Fruit fly (Drosophila melanogaster) whole organism, embryonic: ENCODE measurements around the gene Fum1.

Experiments used
- ATbp ChIP-seq: fragments of 200-800 bp; sonication (Bioruptor generic); optimal IDR thresholded peaks from 2 replicates; lab custom pipeline; 2017; ENCODE audit warnings: missing biosample characterization, mild to moderate bottlenecking, missing genetic modification characterization, missing genetic modification reagents
- Adf1 ChIP-seq: fragments of 200-800 bp; sonication (Bioruptor generic); IDR thresholded peaks from 2 replicates; pipeline ENCODE4 v1.3.6; 2022; ENCODE audit warnings: missing biosample characterization, missing genetic modification characterization
- C15 ChIP-seq: fragments of 200-800 bp; sonication (Bioruptor generic); IDR thresholded peaks from 3 replicates; pipeline ENCODE4 v1.3.6; 2022; ENCODE audit warnings: missing biosample characterization, missing genetic modification characterization
- CG10959 ChIP-seq: fragments of 200-800 bp; sonication (Bioruptor generic); IDR thresholded peaks from 2 replicates; pipeline ENCODE4 v1.3.6; 2022; ENCODE audit warnings: missing biosample characterization, missing genetic modification characterization
- CG11696 ChIP-seq: fragments of 200-800 bp; sonication (Bioruptor generic); IDR thresholded peaks from 2 replicates; pipeline ENCODE4 v1.3.6; 2022; ENCODE audit warnings: missing biosample characterization, missing genetic modification characterization
- CG12155 ChIP-seq: fragments of 200-800 bp; sonication (Bioruptor generic); optimal IDR thresholded peaks from 3 replicates; lab custom pipeline; 2016; ENCODE audit warnings: missing biosample characterization, missing genetic modification characterization
- CG13287 ChIP-seq: fragments of 200-800 bp; sonication (Bioruptor generic); IDR thresholded peaks from 2 replicates; pipeline ENCODE4 v1.3.6; 2022; ENCODE audit warnings: missing biosample characterization, missing genetic modification characterization; ENCODE audit not compliant: partially characterized antibody
- CG13624 ChIP-seq: fragments of 200-800 bp; sonication (Bioruptor generic); optimal IDR thresholded peaks from 2 replicates; lab custom pipeline; 2016; ENCODE audit warnings: missing biosample characterization, missing genetic modification characterization
- CG14441 ChIP-seq: fragments of 200-800 bp; sonication (Bioruptor generic); IDR thresholded peaks from 2 replicates; pipeline ENCODE4 v1.3.6; 2022; ENCODE audit warnings: missing biosample characterization, missing genetic modification characterization
- CG15011 ChIP-seq: fragments of 200-800 bp; sonication (Bioruptor generic); optimal IDR thresholded peaks from 3 replicates; lab custom pipeline; 2018; ENCODE audit warnings: missing biosample characterization, mild to moderate bottlenecking, missing genetic modification characterization
- CG15479 ChIP-seq: fragments of 200-800 bp; sonication (Bioruptor generic); optimal IDR thresholded peaks from 3 replicates; lab custom pipeline; 2019; ENCODE audit warnings: missing biosample characterization, mild to moderate bottlenecking, missing genetic modification characterization, moderate library complexity
- CG16779 ChIP-seq: fragments of 200-800 bp; sonication (Bioruptor generic); IDR thresholded peaks from 2 replicates; pipeline ENCODE4 v1.3.6; 2022; ENCODE audit warnings: missing biosample characterization, missing genetic modification characterization
- CG30403 ChIP-seq: fragments of 200-800 bp; sonication (Bioruptor generic); optimal IDR thresholded peaks from 3 replicates; lab custom pipeline; 2016; ENCODE audit warnings: missing biosample characterization, missing genetic modification characterization
- CG3281 ChIP-seq: fragments of 200-800 bp; sonication (Bioruptor generic); optimal IDR thresholded peaks from 3 replicates; lab custom pipeline; 2017; ENCODE audit warnings: missing biosample characterization, mild to moderate bottlenecking, missing genetic modification characterization
- CG4404 ChIP-seq: fragments of 200-800 bp; sonication (Bioruptor generic); IDR thresholded peaks from 2 replicates; pipeline ENCODE4 v1.3.6; 2022; ENCODE audit warnings: missing biosample characterization, missing genetic modification characterization
- CG6765 ChIP-seq: fragments of 200-800 bp; sonication (Bioruptor generic); optimal IDR thresholded peaks from 3 replicates; lab custom pipeline; 2017; ENCODE audit warnings: missing biosample characterization, mild to moderate bottlenecking, missing genetic modification characterization
- CG7357 ChIP-seq: fragments of 200-800 bp; sonication (Bioruptor generic); IDR thresholded peaks from 3 replicates; pipeline ENCODE4 v1.3.6; 2022; ENCODE audit warnings: missing biosample characterization, missing genetic modification characterization
- CG7963 ChIP-seq: fragments of 200-800 bp; sonication (Bioruptor generic); IDR thresholded peaks from 3 replicates; pipeline ENCODE4 v1.3.6; 2022; ENCODE audit warnings: missing biosample characterization, missing genetic modification characterization; ENCODE audit not compliant: partially characterized antibody
- CG7987 ChIP-seq: fragments of 200-800 bp; sonication (Bioruptor generic); optimal IDR thresholded peaks from 2 replicates; lab custom pipeline; 2018; ENCODE audit warnings: missing biosample characterization, mild to moderate bottlenecking, missing genetic modification characterization, moderate library complexity
- CG8944 ChIP-seq: fragments of 200-800 bp; sonication (Bioruptor generic); optimal IDR thresholded peaks from 3 replicates; lab custom pipeline; 2016; ENCODE audit warnings: missing biosample characterization, missing genetic modification characterization
- CG9609 ChIP-seq: fragments of 200-800 bp; sonication (Bioruptor generic); optimal IDR thresholded peaks from 3 replicates; lab custom pipeline; 2016; ENCODE audit warnings: missing biosample characterization, missing genetic modification characterization
- CTCF ChIP-seq: fragments of 200-800 bp; sonication (Bioruptor generic); optimal IDR thresholded peaks from 2 replicates; lab custom pipeline; 2017; ENCODE audit warnings: missing biosample characterization, mild to moderate bottlenecking, missing genetic modification characterization, moderate library complexity
- D ChIP-seq, 2 experiments: fragments of 200-800 bp in 1 of 2; fragments of >200 bp in 1 of 2; sonication (Bioruptor generic) in 1 of 2; optimal IDR thresholded peaks; 2 replicates in 1 of 2; 3 replicates in 1 of 2; lab custom pipeline; 2017; ENCODE audit warnings: mild to moderate bottlenecking in 1 of 2, missing biosample characterization in 1 of 2, missing genetic modification characterization in 1 of 2, missing genetic modification reagents in 1 of 2
- D19A ChIP-seq: fragments of 200-800 bp; optimal IDR thresholded peaks from 3 replicates; lab custom pipeline; 2019; ENCODE audit warnings: missing biosample characterization, mild to moderate bottlenecking, missing genetic modification characterization, moderate library complexity
- Deaf1 ChIP-seq: fragments of 200-800 bp; optimal IDR thresholded peaks from 3 replicates; lab custom pipeline; 2019; ENCODE audit warnings: missing biosample characterization, mild to moderate bottlenecking, missing genetic modification characterization, moderate library complexity
- Dp ChIP-seq: fragments of 200-800 bp; sonication (Bioruptor generic); optimal IDR thresholded peaks from 2 replicates; lab custom pipeline; 2018; ENCODE audit warnings: missing biosample characterization, mild to moderate bottlenecking, missing genetic modification characterization, moderate library complexity
- Drgx ChIP-seq: fragments of 200-800 bp; sonication (Bioruptor generic); IDR thresholded peaks from 2 replicates; pipeline ENCODE4 v1.3.6; 2022; ENCODE audit warnings: missing biosample characterization, missing genetic modification characterization
- Ets97D ChIP-seq: fragments of 200-800 bp; sonication (Bioruptor generic); optimal IDR thresholded peaks from 3 replicates; lab custom pipeline; 2016; ENCODE audit warnings: missing biosample characterization, missing genetic modification characterization
- HLHmδ ChIP-seq: fragments of 200-800 bp; sonication (Bioruptor generic); optimal IDR thresholded peaks from 2 replicates; lab custom pipeline; 2018; ENCODE audit warnings: missing biosample characterization, mild to moderate bottlenecking, missing genetic modification characterization, moderate library complexity
- Kr ChIP-seq: fragments of 200-800 bp; sonication (Bioruptor generic); optimal IDR thresholded peaks from 2 replicates; lab custom pipeline; 2017; ENCODE audit warnings: missing biosample characterization, mild to moderate bottlenecking, missing genetic modification characterization
- Lim3 ChIP-seq: fragments of 200-800 bp; sonication (Bioruptor generic); IDR thresholded peaks from 2 replicates; pipeline ENCODE4 v1.3.6; 2022; ENCODE audit warnings: missing biosample characterization, missing genetic modification characterization
- MESR4 ChIP-seq: fragments of 200-800 bp; sonication (Bioruptor generic); optimal IDR thresholded peaks from 2 replicates; lab custom pipeline; 2018; ENCODE audit warnings: missing biosample characterization, mild to moderate bottlenecking, missing genetic modification characterization, moderate library complexity
- Ravus ChIP-seq: fragments of 200-800 bp; sonication (Bioruptor generic); IDR thresholded peaks from 2 replicates; pipeline ENCODE4 v1.3.6; 2022; ENCODE audit warnings: missing biosample characterization, missing genetic modification characterization
- Rx ChIP-seq: fragments of 200-800 bp; sonication (Bioruptor generic); IDR thresholded peaks from 2 replicates; pipeline ENCODE4 v1.3.6; 2022; ENCODE audit warnings: missing biosample characterization, missing genetic modification characterization
- ac ChIP-seq: fragments of 200-800 bp; sonication (Bioruptor generic); optimal IDR thresholded peaks from 3 replicates; lab custom pipeline; 2017; ENCODE audit warnings: missing biosample characterization, mild to moderate bottlenecking, missing genetic modification characterization
- ase ChIP-seq: fragments of 200-800 bp; sonication (Bioruptor generic); IDR thresholded peaks from 3 replicates; pipeline ENCODE4 v1.3.6; 2022; ENCODE audit warnings: missing biosample characterization, missing genetic modification characterization
- bigmax ChIP-seq: fragments of 200-800 bp; sonication (Bioruptor generic); optimal IDR thresholded peaks from 2 replicates; lab custom pipeline; 2018; ENCODE audit warnings: missing biosample characterization, mild to moderate bottlenecking, missing genetic modification characterization
- disco-r ChIP-seq: fragments of 200-800 bp; sonication (Bioruptor generic); optimal IDR thresholded peaks from 2 replicates; lab custom pipeline; 2016; ENCODE audit warnings: missing biosample characterization, missing genetic modification characterization
- gcm2 ChIP-seq: fragments of 200-800 bp; sonication (Bioruptor generic); optimal IDR thresholded peaks from 2 replicates; lab custom pipeline; 2016; ENCODE audit warnings: missing biosample characterization, missing genetic modification characterization
- grn ChIP-seq: fragments of 200-800 bp; sonication (Bioruptor generic); optimal IDR thresholded peaks from 3 replicates; lab custom pipeline; 2017; ENCODE audit warnings: missing biosample characterization, missing genetic modification characterization
- her ChIP-seq: fragments of 200-800 bp; sonication (Bioruptor generic); optimal IDR thresholded peaks from 2 replicates; lab custom pipeline; 2016; ENCODE audit warnings: missing biosample characterization, missing genetic modification characterization
- hkb ChIP-seq, 2 experiments: fragments of 200-800 bp in 1 of 2; fragments of >200 bp in 1 of 2; sonication (Bioruptor generic) in 1 of 2; IDR thresholded peaks in 1 of 2; optimal IDR thresholded peaks in 1 of 2; 2 replicates each; pipeline versions ENCODE4 v1.3.6 to Lab custom; 2017 to 2022; ENCODE audit warnings: missing biosample characterization in 1 of 2, missing genetic modification characterization in 1 of 2
- hth ChIP-seq: fragments of >200 bp; optimal IDR thresholded peaks from 2 replicates; lab custom pipeline; 2017; ENCODE audit warnings: inconsistent platforms
- mirr ChIP-seq: fragments of 200-800 bp; sonication (Bioruptor generic); optimal IDR thresholded peaks from 3 replicates; lab custom pipeline; 2018; ENCODE audit warnings: missing biosample characterization, mild to moderate bottlenecking, missing genetic modification characterization
- nau ChIP-seq: fragments of 200-800 bp; sonication (Bioruptor generic); optimal IDR thresholded peaks from 3 replicates; lab custom pipeline; 2017; ENCODE audit warnings: missing biosample characterization, mild to moderate bottlenecking, missing genetic modification characterization, missing genetic modification reagents
- pum ChIP-seq: fragments of 200-800 bp; sonication (Bioruptor generic); optimal IDR thresholded peaks from 2 replicates; lab custom pipeline; 2016; ENCODE audit warnings: missing biosample characterization, missing genetic modification characterization
- ranshi ChIP-seq: fragments of 200-800 bp; sonication (Bioruptor generic); IDR thresholded peaks from 2 replicates; pipeline ENCODE4 v1.3.6; 2022; ENCODE audit warnings: missing biosample characterization, missing genetic modification characterization
- sim ChIP-seq: fragments of 200-800 bp; sonication (Bioruptor generic); IDR thresholded peaks from 2 replicates; pipeline ENCODE4 v1.3.6; 2022; ENCODE audit warnings: missing biosample characterization, missing genetic modification characterization
- so ChIP-seq: fragments of 200-800 bp; sonication (Bioruptor generic); IDR thresholded peaks from 3 replicates; pipeline ENCODE4 v1.3.6; 2022; ENCODE audit warnings: missing biosample characterization, missing genetic modification characterization
- tll ChIP-seq, 2 experiments: fragments of 200-800 bp in 1 of 2; fragments of >200 bp in 1 of 2; sonication (Bioruptor generic) in 1 of 2; optimal IDR thresholded peaks; 2 replicates each; lab custom pipeline; 2017 to 2019; ENCODE audit warnings: missing biosample characterization in 2 of 2, missing genetic modification characterization in 2 of 2, mild to moderate bottlenecking in 1 of 2, moderate library complexity in 1 of 2
- twi ChIP-seq: fragments of 200-800 bp; optimal IDR thresholded peaks from 2 replicates; lab custom pipeline; 2019; ENCODE audit warnings: missing biosample characterization, mild to moderate bottlenecking, missing genetic modification characterization, moderate library complexity

The Fum1 gene

dm6 chrX:6711295-6711694, 33.1 kb downstream of the Fum1 start (continued):
- TF ChIP-seq nau (GFP tag; lab: Kevin White, UChicago), result peak; percentile 59
- peak; percentile 73 for TF ChIP-seq CG9609 (GFP tag; lab: Kevin White, UChicago)
- TF ChIP-seq bigmax (GFP tag; lab: Kevin White, UChicago), result no peak
- no peak for TF ChIP-seq CTCF (GFP tag; lab: Kevin White, UChicago)
- TF ChIP-seq so (GFP tag; lab: Robert Waterston, UW), result peak; percentile 79; the same call in 2 of the 3 replicates
- TF ChIP-seq sim (GFP tag; lab: Robert Waterston, UW), result 0 out of 2 replicates have a peak, but pooled peaks have one; percentile 9
- TF ChIP-seq CG12155 (GFP tag; lab: Kevin White, UChicago), result peak; percentile 64
- no peak for TF ChIP-seq mirr
- TF ChIP-seq grn (GFP tag; lab: Kevin White, UChicago), result peak; percentile 35
- TF ChIP-seq ac (GFP tag; lab: Kevin White, UChicago), result no peak
- peak; percentile 15 for TF ChIP-seq MESR4 (GFP tag; lab: Kevin White, UChicago)
- peak; percentile 20 for TF ChIP-seq Ets97D (GFP tag; lab: Kevin White, UChicago)
- TF ChIP-seq Kr (GFP tag; lab: Kevin White, UChicago), result no peak
- TF ChIP-seq CG8944 (GFP tag; lab: Kevin White, UChicago), result peak; percentile 64
- peak; percentile 39; the same call in 1 of the 2 replicates for TF ChIP-seq Rx (GFP tag; lab: Robert Waterston, UW)
- TF ChIP-seq CG6765 (GFP tag; lab: Kevin White, UChicago), result peak; percentile 54
- TF ChIP-seq CG16779 (GFP tag; lab: Robert Waterston, UW), result no peak
- TF ChIP-seq CG30403 (GFP tag; lab: Kevin White, UChicago), result peak; percentile 80
- peak; percentile 4 for TF ChIP-seq disco-r
- peak; percentile 54 for TF ChIP-seq gcm2 (GFP tag; lab: Kevin White, UChicago)
- TF ChIP-seq Lim3 (GFP tag; lab: Robert Waterston, UW), result no peak
- TF ChIP-seq CG15479 (GFP tag; lab: Kevin White, UChicago), result no peak
- TF ChIP-seq twi, result peak; percentile 40
- peak; percentile 44; the same call in 1 of the 3 replicates for TF ChIP-seq ase (GFP tag; lab: Robert Waterston, UW)
- no peak for TF ChIP-seq CG13287
- peak; percentile 82 for TF ChIP-seq ATbp (GFP tag; lab: Kevin White, UChicago)
- TF ChIP-seq Adf1 (GFP tag; lab: Robert Waterston, UW), result peak; percentile 33; the same call in 1 of the 2 replicates
- peak; percentile 71 for TF ChIP-seq pum (GFP tag; lab: Kevin White, UChicago)
- TF ChIP-seq Drgx (GFP tag; lab: Robert Waterston, UW), result peak; percentile 92
- TF ChIP-seq CG7357 (GFP tag; lab: Robert Waterston, UW), result peak; percentile 30; the same call in 1 of the 3 replicates
- no peak for TF ChIP-seq HLHmδ
- TF ChIP-seq hkb (optimal IDR thresholded peaks at IDR 0.05; lab: Kevin White, UChicago), result no peak
- peak; percentile 85 for TF ChIP-seq hkb (GFP tag; IDR thresholded peaks at IDR 0.05; lab: Robert Waterston, UW)
- 0 out of 3 replicates have a peak, but pooled peaks have one; percentile 39 for TF ChIP-seq C15 (GFP tag; lab: Robert Waterston, UW)
- TF ChIP-seq CG7963 (GFP tag; lab: Robert Waterston, UW), result no peak
- no peak for TF ChIP-seq Dp (GFP tag; lab: Kevin White, UChicago)
- TF ChIP-seq CG10959 (GFP tag; lab: Robert Waterston, UW), result no peak
- TF ChIP-seq her (GFP tag; lab: Kevin White, UChicago), result peak; percentile 80
- no peak for TF ChIP-seq D (optimal IDR thresholded peaks at IDR 0.05; lab: Kevin White, UChicago)
- peak; percentile 70 for TF ChIP-seq D (GFP tag; optimal IDR thresholded peaks at IDR 0.05; lab: Kevin White, UChicago)
- TF ChIP-seq CG7987 (GFP tag; lab: Kevin White, UChicago), result peak; percentile 47
- TF ChIP-seq CG11696 (GFP tag; lab: Robert Waterston, UW), result peak; percentile 23; the same call in 1 of the 2 replicates
- peak; percentile 81 for TF ChIP-seq CG13624 (GFP tag; lab: Kevin White, UChicago)
- peak; percentile 48; the same call in 1 of the 2 replicates for TF ChIP-seq ranshi (GFP tag; lab: Robert Waterston, UW)
- TF ChIP-seq hth (lab: Kevin White, UChicago), result no peak
- peak; percentile 21; the same call in 1 of the 2 replicates for TF ChIP-seq Ravus (GFP tag; lab: Robert Waterston, UW)
- TF ChIP-seq CG15011 (GFP tag; lab: Kevin White, UChicago), result peak; percentile 62
- TF ChIP-seq tll (GFP tag; optimal IDR thresholded peaks at IDR 0.05; lab: Kevin White, UChicago), result no peak
- TF ChIP-seq CG14441 (GFP tag; lab: Robert Waterston, UW), result peak; percentile 86
- peak; percentile 46 for TF ChIP-seq CG4404 (GFP tag; lab: Robert Waterston, UW)
- TF ChIP-seq CG3281 (GFP tag; lab: Kevin White, UChicago), result peak; percentile 81
- peak; percentile 70 for TF ChIP-seq D19A (tag; lab: Kevin White, UChicago)
- TF ChIP-seq Deaf1 (tag; lab: Kevin White, UChicago), result peak; percentile 80
